Worm (Caenorhabditis elegans) whole organism, L3 larva: ENCODE measurements around the gene K12G11.6.

Experiments used
- R02D3.7 ChIP-seq: fragments of 150-350 bp; optimal IDR thresholded peaks from 2 replicates; lab custom pipeline; 2014; ENCODE audit warnings: missing biosample characterization, missing genetic modification characterization
- ZK546.5 ChIP-seq: sonication (generic microtip); optimal IDR thresholded peaks from 2 replicates; lab custom pipeline; 2017; ENCODE audit warnings: missing biosample characterization, missing genetic modification characterization
- ama-1 ChIP-seq: fragments of 150-350 bp; optimal IDR thresholded peaks from 2 replicates; lab custom pipeline; 2018
- ceh-82 ChIP-seq: fragments of 150-350 bp; optimal IDR thresholded peaks from 2 replicates; lab custom pipeline; 2014; ENCODE audit warnings: missing biosample characterization, missing genetic modification characterization
- ceh-9 ChIP-seq: sonication (generic microtip); optimal IDR thresholded peaks from 2 replicates; lab custom pipeline; 2018; ENCODE audit warnings: missing biosample characterization, missing genetic modification characterization
- daf-12 ChIP-seq: fragments of 150-350 bp; optimal IDR thresholded peaks from 2 replicates; lab custom pipeline; 2014; ENCODE audit warnings: missing biosample characterization, missing genetic modification reagents, missing genetic modification characterization
- egl-27 ChIP-seq: sonication (generic microtip); optimal IDR thresholded peaks from 4 replicates; lab custom pipeline; 2017; ENCODE audit warnings: missing biosample characterization, missing genetic modification reagents, missing genetic modification characterization
- elt-3 ChIP-seq, 3 experiments: fragments of 150-350 bp in 1 of 3; sonication (generic microtip) in 2 of 3; optimal IDR thresholded peaks; 2 replicates in 2 of 3; 4 replicates in 1 of 3; lab custom pipeline; 2014 to 2017; ENCODE audit warnings: missing biosample characterization in 3 of 3, missing genetic modification characterization in 3 of 3
- eor-1 ChIP-seq, 2 experiments: fragments of 150-350 bp; optimal IDR thresholded peaks; 2 replicates each; lab custom pipeline; 2014 to 2018; ENCODE audit warnings: missing biosample characterization in 2 of 2, missing genetic modification characterization in 2 of 2
- fkh-10 ChIP-seq: sonication (generic microtip); optimal IDR thresholded peaks from 2 replicates; lab custom pipeline; 2017; ENCODE audit warnings: missing biosample characterization, missing genetic modification reagents, missing genetic modification characterization
- hmg-11 ChIP-seq: sonication (generic microtip); optimal IDR thresholded peaks from 2 replicates; lab custom pipeline; 2016; ENCODE audit warnings: missing genetic modification characterization, missing compliant biosample characterization
- jun-1 ChIP-seq: fragments of 150-350 bp; optimal IDR thresholded peaks from 2 replicates; lab custom pipeline; 2014; ENCODE audit warnings: missing biosample characterization, missing genetic modification reagents, missing genetic modification characterization
- lin-39 ChIP-seq: fragments of 150-350 bp; optimal IDR thresholded peaks from 2 replicates; lab custom pipeline; 2018; ENCODE audit warnings: missing biosample characterization, missing genetic modification reagents, missing genetic modification characterization
- lsy-12 ChIP-seq: sonication (generic microtip); optimal IDR thresholded peaks from 2 replicates; lab custom pipeline; 2016; ENCODE audit warnings: mild to moderate bottlenecking, missing genetic modification characterization, missing compliant biosample characterization
- mdl-1 ChIP-seq: fragments of 150-350 bp; optimal IDR thresholded peaks from 2 replicates; lab custom pipeline; 2014; ENCODE audit warnings: missing biosample characterization, missing genetic modification characterization
- nhr-12 ChIP-seq: fragments of 150-350 bp; optimal IDR thresholded peaks from 2 replicates; lab custom pipeline; 2014; ENCODE audit warnings: missing biosample characterization, missing genetic modification characterization
- nhr-25 ChIP-seq: sonication (generic microtip); optimal IDR thresholded peaks from 2 replicates; lab custom pipeline; 2017; ENCODE audit warnings: missing biosample characterization, missing genetic modification characterization
- nhr-43 ChIP-seq: sonication (generic microtip); optimal IDR thresholded peaks from 2 replicates; lab custom pipeline; 2016; ENCODE audit warnings: mild to moderate bottlenecking, missing genetic modification characterization, missing compliant biosample characterization; ENCODE audit not compliant: poor library complexity, severe bottlenecking
- nhr-67 ChIP-seq: fragments of 150-350 bp; optimal IDR thresholded peaks from 2 replicates; lab custom pipeline; 2014; ENCODE audit warnings: missing biosample characterization, missing genetic modification characterization
- pqm-1 ChIP-seq: fragments of 150-350 bp; optimal IDR thresholded peaks from 2 replicates; lab custom pipeline; 2017; ENCODE audit warnings: missing biosample characterization, missing genetic modification characterization, inconsistent platforms
- sea-2 ChIP-seq: fragments of 150-350 bp; sonication (generic microtip); optimal IDR thresholded peaks from 4 replicates; lab custom pipeline; 2014; ENCODE audit warnings: missing biosample characterization, missing genetic modification reagents, missing genetic modification characterization
- unc-39 ChIP-seq: sonication (generic microtip); optimal IDR thresholded peaks from 4 replicates; lab custom pipeline; 2017; ENCODE audit warnings: missing biosample characterization, missing genetic modification characterization
- unc-62 ChIP-seq: fragments of 150-350 bp; sonication (generic microtip); optimal IDR thresholded peaks from 4 replicates; lab custom pipeline; 2014; ENCODE audit warnings: missing biosample characterization, missing genetic modification reagents, missing genetic modification characterization

The K12G11.6 gene

DNA sequence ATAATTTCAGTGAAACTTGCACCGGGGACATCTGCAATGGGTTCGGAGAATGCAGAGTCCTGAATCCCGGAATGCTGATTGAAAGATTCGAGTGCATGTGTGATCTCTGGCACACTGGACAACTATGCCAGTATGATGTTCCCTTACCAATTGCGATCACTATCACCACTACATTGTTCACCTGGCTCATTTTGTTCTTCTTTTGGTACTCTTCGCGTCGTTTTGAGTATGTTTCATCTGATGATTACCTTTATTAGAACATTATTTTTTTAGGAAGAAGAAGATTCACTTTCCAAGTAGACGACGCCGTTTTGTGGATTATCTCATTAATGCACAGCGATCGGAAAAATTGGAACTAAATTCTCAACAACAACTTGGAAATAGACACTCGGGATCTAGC is 49.6 kb downstream of the K12G11.6 start:
- TF ChIP-seq R02D3.7 (tag; lab: Kevin White, UChicago): no peak
- TF ChIP-seq nhr-43 (tag; lab: Kevin White, UChicago): no peak
- TF ChIP-seq lsy-12 (tag; lab: Kevin White, UChicago): no peak
- no peak for TF ChIP-seq pqm-1 (tag; lab: Kevin White, UChicago)
- TF ChIP-seq unc-39 (tag; lab: Kevin White, UChicago): no peak
- no peak for TF ChIP-seq elt-3 (tag; optimal IDR thresholded peaks at IDR 0.05; lab: Kevin White, UChicago)
- no peak for TF ChIP-seq nhr-67 (tag; lab: Kevin White, UChicago)
- TF ChIP-seq lin-39 (tag; lab: Kevin White, UChicago): no peak
- no peak for TF ChIP-seq hmg-11

DNA sequence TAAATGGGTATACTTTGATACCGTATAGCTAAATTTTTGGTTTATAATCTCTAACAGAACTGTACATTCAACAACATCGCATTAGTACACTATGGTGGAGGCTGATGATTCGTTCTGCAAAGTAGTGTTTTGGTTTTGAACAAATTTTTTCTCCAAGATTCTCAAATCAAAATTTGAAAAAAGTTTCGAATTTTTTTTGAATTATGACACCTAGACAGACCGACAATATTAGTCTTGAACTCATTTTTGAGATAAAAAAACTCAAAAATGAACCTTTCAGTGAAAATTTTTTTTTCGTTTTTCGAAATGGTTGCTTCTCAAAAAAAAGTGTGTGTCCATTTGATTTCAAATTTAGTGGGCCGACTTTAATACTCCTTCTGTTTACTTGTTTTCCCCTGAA is 51.3 kb downstream of the K12G11.6 start:
- TF ChIP-seq lin-39 (tag; lab: Kevin White, UChicago): no peak
- no peak for TF ChIP-seq jun-1
- no peak for TF ChIP-seq daf-12 (tag; lab: Kevin White, UChicago)
- TF ChIP-seq ceh-82 (tag; lab: Kevin White, UChicago): no peak
- no peak for TF ChIP-seq eor-1 (tag; optimal IDR thresholded peaks at IDR 0.05; lab: Kevin White, UChicago)
- no peak for TF ChIP-seq unc-62 (GFP tag; lab: Kevin White, UChicago)
- no peak for TF ChIP-seq ZK546.5 (tag; lab: Kevin White, UChicago)
- no peak for TF ChIP-seq sea-2 (GFP tag; lab: Kevin White, UChicago)
- TF ChIP-seq mdl-1 (tag; lab: Kevin White, UChicago): no peak
- TF ChIP-seq nhr-12 (tag; lab: Kevin White, UChicago): no peak
- TF ChIP-seq fkh-10: no peak
- no peak for TF ChIP-seq nhr-25
- TF ChIP-seq ceh-9 (tag; lab: Kevin White, UChicago): no peak
- no peak for TF ChIP-seq pqm-1 (tag; lab: Kevin White, UChicago)
- no peak for TF ChIP-seq egl-27 (tag; lab: Kevin White, UChicago)
- TF ChIP-seq ama-1 (lab: Kevin White, UChicago): no peak
